Fruit fly (Drosophila melanogaster) whole organism, embryonic: ENCODE data around the gene CG4497.

Experiments used
- ATbp ChIP-seq: fragments of 200-800 bp; sonication (Bioruptor generic); optimal IDR thresholded peaks from 2 replicates; lab custom pipeline; 2017; ENCODE audit warnings: missing biosample characterization, mild to moderate bottlenecking, missing genetic modification characterization, missing genetic modification reagents
- Blimp-1 ChIP-seq: fragments of 200-800 bp; sonication (Bioruptor generic); optimal IDR thresholded peaks from 3 replicates; lab custom pipeline; 2018; ENCODE audit warnings: missing biosample characterization, missing genetic modification characterization, mild to moderate bottlenecking, moderate library complexity, missing genetic modification reagents
- BtbVII ChIP-seq: fragments of 200-800 bp; sonication (Bioruptor generic); optimal IDR thresholded peaks from 3 replicates; lab custom pipeline; 2017; ENCODE audit warnings: missing biosample characterization, mild to moderate bottlenecking, missing genetic modification characterization
- CG10147 ChIP-seq: fragments of 200-800 bp; sonication (Bioruptor generic); optimal IDR thresholded peaks from 2 replicates; lab custom pipeline; 2019; ENCODE audit warnings: missing biosample characterization, mild to moderate bottlenecking, missing genetic modification characterization, moderate library complexity
- CG10462 ChIP-seq: fragments of 200-800 bp; sonication (Bioruptor generic); optimal IDR thresholded peaks from 2 replicates; lab custom pipeline; 2016; ENCODE audit warnings: missing biosample characterization, missing genetic modification characterization
- CG11696 ChIP-seq: fragments of 200-800 bp; sonication (Bioruptor generic); IDR thresholded peaks from 2 replicates; pipeline ENCODE4 v1.3.6; 2022; ENCODE audit warnings: missing biosample characterization, missing genetic modification characterization
- CG1233 ChIP-seq: fragments of 200-800 bp; sonication (Bioruptor generic); optimal IDR thresholded peaks from 4 replicates; lab custom pipeline; 2018; ENCODE audit warnings: missing biosample characterization, mild to moderate bottlenecking, missing genetic modification characterization
- CG12659 ChIP-seq: fragments of 200-800 bp; sonication (Bioruptor generic); optimal IDR thresholded peaks from 3 replicates; lab custom pipeline; 2017; ENCODE audit warnings: mild to moderate bottlenecking, missing biosample characterization, missing genetic modification reagents, missing genetic modification characterization
- CG12769 ChIP-seq: fragments of 200-800 bp; sonication (Bioruptor generic); optimal IDR thresholded peaks from 2 replicates; lab custom pipeline; 2019; ENCODE audit warnings: missing biosample characterization, mild to moderate bottlenecking, missing genetic modification characterization, moderate library complexity
- CG13296 ChIP-seq: fragments of 200-800 bp; sonication (Bioruptor generic); optimal IDR thresholded peaks from 3 replicates; lab custom pipeline; 2018; ENCODE audit warnings: missing biosample characterization, mild to moderate bottlenecking, missing genetic modification characterization
- CG17568 ChIP-seq: fragments of 200-800 bp; sonication (Bioruptor generic); optimal IDR thresholded peaks from 2 replicates; lab custom pipeline; 2018; ENCODE audit warnings: missing biosample characterization, mild to moderate bottlenecking, missing genetic modification characterization, moderate library complexity
- CG2202 ChIP-seq: fragments of 200-800 bp; sonication (Bioruptor generic); optimal IDR thresholded peaks from 2 replicates; lab custom pipeline; 2018; ENCODE audit warnings: missing biosample characterization, mild to moderate bottlenecking, missing genetic modification characterization
- CG2712 ChIP-seq: fragments of 200-800 bp; optimal IDR thresholded peaks from 3 replicates; lab custom pipeline; 2019; ENCODE audit warnings: missing biosample characterization, mild to moderate bottlenecking, missing genetic modification characterization, moderate library complexity
- CG3065 ChIP-seq: fragments of 200-800 bp; sonication (Bioruptor generic); optimal IDR thresholded peaks from 2 replicates; lab custom pipeline; 2016; ENCODE audit warnings: missing biosample characterization, missing genetic modification characterization
- CG32767 ChIP-seq: fragments of 200-800 bp; sonication (Bioruptor generic); IDR thresholded peaks from 2 replicates; pipeline ENCODE4 v1.3.6; 2022; ENCODE audit warnings: missing biosample characterization, missing genetic modification characterization
- CG3281 ChIP-seq: fragments of 200-800 bp; sonication (Bioruptor generic); optimal IDR thresholded peaks from 3 replicates; lab custom pipeline; 2017; ENCODE audit warnings: missing biosample characterization, mild to moderate bottlenecking, missing genetic modification characterization
- CG6683 ChIP-seq: fragments of 200-800 bp; sonication (Bioruptor generic); optimal IDR thresholded peaks from 2 replicates; lab custom pipeline; 2017; ENCODE audit warnings: missing biosample characterization, mild to moderate bottlenecking, missing genetic modification characterization, missing genetic modification reagents
- CG7786 ChIP-seq: fragments of 200-800 bp; sonication (Bioruptor generic); optimal IDR thresholded peaks from 2 replicates; lab custom pipeline; 2016; ENCODE audit warnings: missing biosample characterization, missing genetic modification characterization
- CG7987 ChIP-seq: fragments of 200-800 bp; sonication (Bioruptor generic); optimal IDR thresholded peaks from 2 replicates; lab custom pipeline; 2018; ENCODE audit warnings: missing biosample characterization, mild to moderate bottlenecking, missing genetic modification characterization, moderate library complexity
- CG8290 ChIP-seq, 3 experiments: fragments of 200-800 bp; sonication (Bioruptor generic); optimal IDR thresholded peaks; 2 replicates each; lab custom pipeline; 2016 to 2019; ENCODE audit warnings: missing biosample characterization in 3 of 3, missing genetic modification characterization in 3 of 3, mild to moderate bottlenecking in 2 of 3, moderate library complexity in 1 of 3
- CG9215 ChIP-seq: fragments of 200-800 bp; sonication (Bioruptor generic); IDR thresholded peaks from 2 replicates; pipeline ENCODE4 v1.3.6; 2022; ENCODE audit warnings: missing biosample characterization, missing genetic modification characterization
- Dip2 ChIP-seq: fragments of 200-800 bp; sonication (Bioruptor generic); IDR thresholded peaks from 2 replicates; pipeline ENCODE4 v1.3.6; 2022; ENCODE audit warnings: missing biosample characterization, missing genetic modification characterization
- ERR ChIP-seq: fragments of 200-800 bp; sonication (Bioruptor generic); optimal IDR thresholded peaks from 2 replicates; lab custom pipeline; 2016; ENCODE audit warnings: missing biosample characterization, missing genetic modification characterization
- Fer3 ChIP-seq: fragments of 200-800 bp; sonication (Bioruptor generic); optimal IDR thresholded peaks from 2 replicates; lab custom pipeline; 2018; ENCODE audit warnings: missing biosample characterization, mild to moderate bottlenecking, missing genetic modification characterization, moderate library complexity
- HLH54F ChIP-seq: fragments of 200-800 bp; sonication (Bioruptor generic); optimal IDR thresholded peaks from 3 replicates; lab custom pipeline; 2016; ENCODE audit warnings: missing biosample characterization, missing genetic modification characterization
- Hr78 ChIP-seq, 2 experiments: fragments of 200-800 bp in 1 of 2; fragments of >200 bp in 1 of 2; sonication (Bioruptor generic) in 1 of 2; optimal IDR thresholded peaks; 2 replicates each; lab custom pipeline; 2017 to 2019; ENCODE audit warnings: missing biosample characterization in 2 of 2, missing genetic modification characterization in 2 of 2, mild to moderate bottlenecking in 1 of 2, moderate library complexity in 1 of 2
- Kr ChIP-seq: fragments of 200-800 bp; sonication (Bioruptor generic); optimal IDR thresholded peaks from 2 replicates; lab custom pipeline; 2017; ENCODE audit warnings: missing biosample characterization, mild to moderate bottlenecking, missing genetic modification characterization
- Med ChIP-seq: fragments of 200-800 bp; sonication (Bioruptor generic); peaks from one replicate; lab custom pipeline; 2016; ENCODE audit warnings: missing biosample characterization, missing genetic modification characterization, mild to moderate bottlenecking, inconsistent platforms, moderate library complexity
- Pdp1 ChIP-seq, 2 experiments: fragments of 200-800 bp; sonication (Bioruptor generic); optimal IDR thresholded peaks; 3 replicates each; lab custom pipeline; 2016; ENCODE audit warnings: missing biosample characterization in 2 of 2, missing genetic modification characterization in 2 of 2, mild to moderate bottlenecking in 1 of 2, moderate library complexity in 1 of 2
- Poxn ChIP-seq: fragments of 200-800 bp; sonication (Bioruptor generic); IDR thresholded peaks from 2 replicates; pipeline ENCODE4 v1.3.6; 2022; ENCODE audit warnings: missing biosample characterization, missing genetic modification characterization
- Side ChIP-seq: fragments of 200-800 bp; sonication (Bioruptor generic); optimal IDR thresholded peaks from 2 replicates; lab custom pipeline; 2016; ENCODE audit warnings: missing biosample characterization, missing genetic modification characterization
- Six4 ChIP-seq: fragments of 200-800 bp; sonication (Bioruptor generic); optimal IDR thresholded peaks from 2 replicates; lab custom pipeline; 2016; ENCODE audit warnings: missing biosample characterization, missing genetic modification characterization
- Spps ChIP-seq: fragments of 200-800 bp; sonication (Bioruptor generic); optimal IDR thresholded peaks from 2 replicates; lab custom pipeline; 2018; ENCODE audit warnings: missing biosample characterization, mild to moderate bottlenecking, missing genetic modification characterization
- Sry-δ ChIP-seq: fragments of 200-800 bp; sonication (Bioruptor generic); optimal IDR thresholded peaks from 2 replicates; lab custom pipeline; 2016; ENCODE audit warnings: missing biosample characterization, missing genetic modification characterization
- amos ChIP-seq: fragments of 200-800 bp; sonication (Bioruptor generic); IDR thresholded peaks from 2 replicates; pipeline ENCODE4 v1.3.6; 2022; ENCODE audit warnings: missing biosample characterization, missing genetic modification characterization; ENCODE audit not compliant: partially characterized antibody
- btn ChIP-seq: fragments of 200-800 bp; sonication (Bioruptor generic); optimal IDR thresholded peaks from 2 replicates; lab custom pipeline; 2016; ENCODE audit warnings: missing biosample characterization, missing genetic modification characterization
- caup ChIP-seq: fragments of 200-800 bp; sonication (Bioruptor generic); optimal IDR thresholded peaks from 3 replicates; lab custom pipeline; 2017; ENCODE audit warnings: missing biosample characterization, mild to moderate bottlenecking, missing genetic modification characterization, moderate library complexity; ENCODE audit not compliant: severe bottlenecking
- croc ChIP-seq: fragments of 200-800 bp; sonication (Bioruptor generic); conservative IDR thresholded peaks from 3 replicates; pipeline ENCODE4 v1.3.6; 2022; ENCODE audit warnings: missing biosample characterization, missing genetic modification characterization
- dati ChIP-seq: fragments of 200-800 bp; sonication (Bioruptor generic); IDR thresholded peaks from 2 replicates; pipeline ENCODE4 v1.3.6; 2022; ENCODE audit warnings: missing biosample characterization, missing genetic modification characterization
- disco-r ChIP-seq: fragments of 200-800 bp; sonication (Bioruptor generic); optimal IDR thresholded peaks from 2 replicates; lab custom pipeline; 2016; ENCODE audit warnings: missing biosample characterization, missing genetic modification characterization
- fd3F ChIP-seq: fragments of 200-800 bp; sonication (Bioruptor generic); optimal IDR thresholded peaks from 2 replicates; lab custom pipeline; 2018; ENCODE audit warnings: missing biosample characterization, mild to moderate bottlenecking, missing genetic modification characterization, moderate library complexity
- h ChIP-seq: fragments of >200 bp; optimal IDR thresholded peaks from 2 replicates; lab custom pipeline; 2017
- insv ChIP-seq, 2 experiments: fragments of 200-800 bp; sonication (Bioruptor generic); optimal IDR thresholded peaks; 3 replicates each; lab custom pipeline; 2016 to 2018; ENCODE audit warnings: missing biosample characterization in 2 of 2, missing genetic modification characterization in 2 of 2
- jing ChIP-seq: fragments of 200-800 bp; sonication (Bioruptor generic); optimal IDR thresholded peaks from 2 replicates; lab custom pipeline; 2018; ENCODE audit warnings: missing biosample characterization, mild to moderate bottlenecking, missing genetic modification characterization
- luna ChIP-seq: fragments of 200-800 bp; sonication (Bioruptor generic); optimal IDR thresholded peaks from 2 replicates; lab custom pipeline; 2016; ENCODE audit warnings: missing biosample characterization, missing genetic modification characterization
- nau ChIP-seq: fragments of 200-800 bp; sonication (Bioruptor generic); optimal IDR thresholded peaks from 3 replicates; lab custom pipeline; 2017; ENCODE audit warnings: missing biosample characterization, mild to moderate bottlenecking, missing genetic modification characterization, missing genetic modification reagents
- oc ChIP-seq: fragments of 200-800 bp; sonication (Bioruptor generic); optimal IDR thresholded peaks from 2 replicates; lab custom pipeline; 2018; ENCODE audit warnings: missing biosample characterization, mild to moderate bottlenecking, missing genetic modification characterization, moderate library complexity
- org-1 ChIP-seq: fragments of 200-800 bp; sonication (Bioruptor generic); optimal IDR thresholded peaks from 2 replicates; lab custom pipeline; 2017; ENCODE audit warnings: missing biosample characterization, missing genetic modification characterization
- tll ChIP-seq, 2 experiments: fragments of 200-800 bp in 1 of 2; fragments of >200 bp in 1 of 2; sonication (Bioruptor generic) in 1 of 2; optimal IDR thresholded peaks; 2 replicates each; lab custom pipeline; 2017 to 2019; ENCODE audit warnings: missing biosample characterization in 2 of 2, missing genetic modification characterization in 2 of 2, mild to moderate bottlenecking in 1 of 2, moderate library complexity in 1 of 2
- wdn ChIP-seq: fragments of 200-800 bp; sonication (Bioruptor generic); IDR thresholded peaks from 2 replicates; pipeline ENCODE4 v1.3.6; 2022; ENCODE audit warnings: missing biosample characterization, missing genetic modification characterization

The CG4497 gene

dm6 chr2L:7215657-7216056, 21.3 kb upstream of the CG4497 start (continued):
- peak; percentile 30 for TF ChIP-seq BtbVII (GFP tag; lab: Kevin White, UChicago)
- no peak for TF ChIP-seq luna
- no peak for TF ChIP-seq h
- TF ChIP-seq nau (GFP tag; lab: Kevin White, UChicago), result peak; percentile 13
- no peak for TF ChIP-seq Dip2 (GFP tag; lab: Robert Waterston, UW)
- no peak for TF ChIP-seq CG10147 (GFP tag; lab: Kevin White, UChicago)
- peak; percentile 25 for TF ChIP-seq caup (GFP tag; lab: Kevin White, UChicago)
- TF ChIP-seq dati (GFP tag; lab: Robert Waterston, UW), result no peak
- peak; percentile 28 for TF ChIP-seq org-1 (GFP tag; lab: Kevin White, UChicago)
- no peak for TF ChIP-seq CG1233 (GFP tag; lab: Kevin White, UChicago)
- no peak for TF ChIP-seq Six4 (GFP tag; lab: Kevin White, UChicago)
- TF ChIP-seq CG12769, result peak; percentile 21
- TF ChIP-seq Blimp-1 (GFP tag; lab: Kevin White, UChicago), result peak; percentile 9
- TF ChIP-seq jing (GFP tag; lab: Kevin White, UChicago), result no peak
- no peak for TF ChIP-seq CG9215 (GFP tag; lab: Robert Waterston, UW)
- TF ChIP-seq CG3281 (GFP tag; lab: Kevin White, UChicago), result no peak
- TF ChIP-seq Sry-δ, result no peak
- TF ChIP-seq CG17568, result peak; percentile 50
- TF ChIP-seq Spps (tag; lab: Kevin White, UChicago), result no peak
- TF ChIP-seq CG3065 (GFP tag; lab: Kevin White, UChicago), result no peak
- peak; percentile 79 for TF ChIP-seq Med
- no peak for TF ChIP-seq btn (GFP tag; lab: Kevin White, UChicago)
- no peak for TF ChIP-seq Fer3 (tag; lab: Kevin White, UChicago)
- no peak for TF ChIP-seq insv (GFP tag; optimal IDR thresholded peaks at IDR 0.05; lab: Kevin White, UChicago)
- no peak for TF ChIP-seq CG2712 (tag; lab: Kevin White, UChicago)
- peak; percentile 61 for TF ChIP-seq ATbp (GFP tag; lab: Kevin White, UChicago)
- TF ChIP-seq Hr78 (GFP tag; optimal IDR thresholded peaks at IDR 0.05; lab: Kevin White, UChicago), result no peak
- TF ChIP-seq croc, result no peak
- TF ChIP-seq Poxn, result no peak
- TF ChIP-seq CG32767 (GFP tag; lab: Robert Waterston, UW), result no peak
- TF ChIP-seq CG2202 (tag; lab: Kevin White, UChicago), result no peak
- TF ChIP-seq Pdp1 (GFP tag; optimal IDR thresholded peaks at IDR 0.05; lab: Kevin White, UChicago), result no peak
- no peak for TF ChIP-seq tll (GFP tag; optimal IDR thresholded peaks at IDR 0.05; lab: Kevin White, UChicago)
- no peak for TF ChIP-seq CG6683 (GFP tag; lab: Kevin White, UChicago)
- no peak for TF ChIP-seq CG11696 (GFP tag; lab: Robert Waterston, UW)
- TF ChIP-seq CG8290 (GFP tag; optimal IDR thresholded peaks at IDR 0.05; lab: Kevin White, UChicago), result no peak
- peak in 1 of 2 experiments; percentile 62 for TF ChIP-seq CG8290 (tag; optimal IDR thresholded peaks at IDR 0.05; lab: Kevin White, UChicago)
- peak; percentile 6 for TF ChIP-seq CG12659 (GFP tag; lab: Kevin White, UChicago)
- no peak for TF ChIP-seq Side (GFP tag; lab: Kevin White, UChicago)
- no peak for TF ChIP-seq Kr
- peak; percentile 24 for TF ChIP-seq fd3F (GFP tag; lab: Kevin White, UChicago)
- TF ChIP-seq oc, result no peak
- TF ChIP-seq CG13296 (GFP tag; lab: Kevin White, UChicago), result peak; percentile 54
- no peak for TF ChIP-seq HLH54F
- TF ChIP-seq wdn (GFP tag; lab: Robert Waterston, UW), result 0 out of 2 replicates have a peak, but pooled peaks have one; percentile 14
- TF ChIP-seq amos (GFP tag; lab: Robert Waterston, UW), result no peak
- no peak for TF ChIP-seq ERR (GFP tag; lab: Kevin White, UChicago)
- no peak for TF ChIP-seq disco-r (GFP tag; lab: Kevin White, UChicago)
- TF ChIP-seq CG7786 (GFP tag; lab: Kevin White, UChicago), result no peak
- peak; percentile 21 for TF ChIP-seq CG7987 (GFP tag; lab: Kevin White, UChicago)
- TF ChIP-seq CG10462 (GFP tag; lab: Kevin White, UChicago), result no peak
